Worm (Caenorhabditis elegans): ENCODE data around the gene ddo-3.

ce11 chrIII:6592075-6592474 is 4.4 kb downstream of the ddo-3 start, which contains the start of gene F20H11.1:
- TF ChIP-seq mep-1 (tag; optimal IDR thresholded peaks at IDR 0.05) (no peak), cey-2 (tag; optimal IDR thresholded peaks at IDR 0.05; ENCODE audit: borderline replicate concordance, insufficient read depth) (no peak), mxl-2 (GFP tag; conservative IDR thresholded peaks at IDR 0.05) (no peak), dpl-1 (GFP tag; optimal IDR thresholded peaks at IDR 0.05) (no peak), aly-2 (tag; optimal IDR thresholded peaks at IDR 0.05) (no peak), daf-16 (GFP tag; optimal IDR thresholded peaks at IDR 0.05) (no peak), daf-16 (tag; optimal IDR thresholded peaks at IDR 0.05) (no peak), ama-1 (optimal IDR thresholded peaks at IDR 0.05) (no peak), dmd-8 (GFP tag; IDR thresholded peaks at IDR 0.05) (no peak), ztf-11 (tag; optimal IDR thresholded peaks at IDR 0.05) (no peak)

Data from whole organism, L4 larva.